Fruit fly (Drosophila melanogaster) whole organism, prepupa: ENCODE results near the gene sing.

Experiments
- Blimp-1 ChIP-seq: fragments of 200-800 bp; sonication (Bioruptor generic); optimal IDR thresholded peaks from 3 replicates; lab custom pipeline; 2017; ENCODE audit warnings: missing biosample characterization, missing genetic modification characterization, mild to moderate bottlenecking, moderate library complexity, missing genetic modification reagents
- CG10669 ChIP-seq: fragments of 200-800 bp; sonication (Bioruptor generic); optimal IDR thresholded peaks from 3 replicates; lab custom pipeline; 2018; ENCODE audit warnings: missing biosample characterization, mild to moderate bottlenecking, missing genetic modification characterization, moderate library complexity
- CG11294 ChIP-seq: fragments of 200-800 bp; sonication (Bioruptor generic); IDR thresholded peaks from 2 replicates; pipeline ENCODE4 v1.3.6; 2022; ENCODE audit warnings: missing biosample characterization, missing genetic modification characterization
- CG11762 ChIP-seq: fragments of 200-800 bp; sonication (Bioruptor generic); optimal IDR thresholded peaks from 3 replicates; lab custom pipeline; 2016; ENCODE audit warnings: missing biosample characterization, missing genetic modification characterization; ENCODE audit not compliant: insufficient read depth
- CG11902 ChIP-seq: fragments of 200-800 bp; sonication (Bioruptor generic); optimal IDR thresholded peaks from 3 replicates; lab custom pipeline; 2016; ENCODE audit warnings: missing biosample characterization, missing genetic modification characterization
- CG15336 ChIP-seq: fragments of 200-800 bp; sonication (Bioruptor generic); IDR thresholded peaks from 2 replicates; pipeline ENCODE4 v1.3.6; 2022; ENCODE audit warnings: missing biosample characterization, missing genetic modification characterization
- CG1621 ChIP-seq: fragments of 200-800 bp; sonication (Bioruptor generic); optimal IDR thresholded peaks from 3 replicates; lab custom pipeline; 2018; ENCODE audit warnings: missing biosample characterization, mild to moderate bottlenecking, missing genetic modification characterization
- CG16779 ChIP-seq: fragments of 200-800 bp; sonication (Bioruptor generic); optimal IDR thresholded peaks from 3 replicates; lab custom pipeline; 2017; ENCODE audit warnings: missing biosample characterization, mild to moderate bottlenecking, missing genetic modification characterization
- CG3032 ChIP-seq: fragments of 200-800 bp; optimal IDR thresholded peaks from 2 replicates; lab custom pipeline; 2019; ENCODE audit warnings: missing biosample characterization, mild to moderate bottlenecking, missing genetic modification characterization, moderate library complexity
- CG31627 ChIP-seq: fragments of 200-800 bp; sonication (Bioruptor generic); optimal IDR thresholded peaks from 3 replicates; lab custom pipeline; 2016; ENCODE audit warnings: missing biosample characterization, missing genetic modification characterization
- CG32006 ChIP-seq: fragments of 200-800 bp; sonication (Bioruptor generic); optimal IDR thresholded peaks from 3 replicates; lab custom pipeline; 2017; ENCODE audit warnings: missing biosample characterization, mild to moderate bottlenecking, missing genetic modification characterization
- CG34406 ChIP-seq: fragments of 200-800 bp; sonication (Bioruptor generic); optimal IDR thresholded peaks from 3 replicates; lab custom pipeline; 2016; ENCODE audit warnings: missing biosample characterization, missing genetic modification characterization
- CG3919 ChIP-seq: fragments of 200-800 bp; sonication (Bioruptor generic); optimal IDR thresholded peaks from 3 replicates; lab custom pipeline; 2016; ENCODE audit warnings: missing biosample characterization, missing genetic modification characterization
- CG4318 ChIP-seq: fragments of 200-800 bp; sonication (Bioruptor generic); optimal IDR thresholded peaks from 3 replicates; lab custom pipeline; 2017; ENCODE audit warnings: missing biosample characterization, mild to moderate bottlenecking, missing genetic modification characterization
- CG6163 ChIP-seq: fragments of 200-800 bp; sonication (Bioruptor generic); IDR thresholded peaks from 3 replicates; pipeline ENCODE4 v1.3.6; 2022; ENCODE audit warnings: missing biosample characterization, missing genetic modification characterization
- CG6276 ChIP-seq: fragments of 200-800 bp; sonication (Bioruptor generic); optimal IDR thresholded peaks from 2 replicates; lab custom pipeline; 2017; ENCODE audit warnings: missing biosample characterization, mild to moderate bottlenecking, missing genetic modification characterization
- CG6792 ChIP-seq: fragments of 200-800 bp; sonication (Bioruptor generic); optimal IDR thresholded peaks from 3 replicates; lab custom pipeline; 2016; ENCODE audit warnings: missing biosample characterization, missing genetic modification characterization
- CG6808 ChIP-seq: fragments of 200-800 bp; sonication (Bioruptor generic); optimal IDR thresholded peaks from 3 replicates; lab custom pipeline; 2017; ENCODE audit warnings: missing biosample characterization, missing genetic modification characterization, mild to moderate bottlenecking, moderate library complexity, missing genetic modification reagents
- CG6854 ChIP-seq: fragments of 200-800 bp; sonication (Bioruptor generic); optimal IDR thresholded peaks from 2 replicates; lab custom pipeline; 2017; ENCODE audit warnings: missing biosample characterization, mild to moderate bottlenecking, missing genetic modification characterization
- CG7368 ChIP-seq: fragments of 200-800 bp; sonication (Bioruptor generic); optimal IDR thresholded peaks from 3 replicates; lab custom pipeline; 2016; ENCODE audit warnings: missing biosample characterization, missing genetic modification characterization
- CG8119 ChIP-seq: fragments of 200-800 bp; sonication (Bioruptor generic); IDR thresholded peaks from 3 replicates; pipeline ENCODE4 v1.3.6; 2022; ENCODE audit warnings: missing biosample characterization, missing genetic modification characterization
- CG8632 ChIP-seq: fragments of 200-800 bp; sonication (Bioruptor generic); optimal IDR thresholded peaks from 3 replicates; lab custom pipeline; 2016; ENCODE audit warnings: missing biosample characterization, missing genetic modification characterization
- CG9139 ChIP-seq: fragments of 200-800 bp; sonication (Bioruptor generic); optimal IDR thresholded peaks from 3 replicates; lab custom pipeline; 2017; ENCODE audit warnings: missing biosample characterization, mild to moderate bottlenecking, missing genetic modification characterization
- Eip75B ChIP-seq: fragments of 200-800 bp; sonication (Bioruptor generic); optimal IDR thresholded peaks from 3 replicates; lab custom pipeline; 2016; ENCODE audit warnings: missing biosample characterization, missing genetic modification characterization
- Eip78C ChIP-seq: fragments of 200-800 bp; sonication (Bioruptor generic); peaks from one replicate; lab custom pipeline; 2016; ENCODE audit warnings: missing biosample characterization, missing genetic modification characterization
- Ets21C ChIP-seq: fragments of 200-800 bp; sonication (Bioruptor generic); optimal IDR thresholded peaks from 3 replicates; lab custom pipeline; 2016; ENCODE audit warnings: missing biosample characterization, missing genetic modification characterization
- Ets96B ChIP-seq: fragments of 200-800 bp; optimal IDR thresholded peaks from 2 replicates; lab custom pipeline; 2019; ENCODE audit warnings: missing biosample characterization, mild to moderate bottlenecking, missing genetic modification characterization, moderate library complexity
- Hr39 ChIP-seq: fragments of 200-800 bp; sonication (Bioruptor generic); optimal IDR thresholded peaks from 2 replicates; lab custom pipeline; 2016; ENCODE audit warnings: missing biosample characterization, missing genetic modification characterization
- OdsH ChIP-seq: fragments of 200-800 bp; sonication (Bioruptor generic); optimal IDR thresholded peaks from 3 replicates; lab custom pipeline; 2016; ENCODE audit warnings: missing biosample characterization, missing genetic modification characterization
- Smox ChIP-seq: fragments of 200-800 bp; sonication (Bioruptor generic); optimal IDR thresholded peaks from 3 replicates; lab custom pipeline; 2016; ENCODE audit warnings: missing biosample characterization, missing genetic modification characterization
- Sox14 ChIP-seq: fragments of 200-800 bp; sonication (Bioruptor generic); optimal IDR thresholded peaks from 3 replicates; lab custom pipeline; 2016; ENCODE audit warnings: missing biosample characterization, missing genetic modification characterization
- Sox15 ChIP-seq: fragments of 200-800 bp; sonication (Bioruptor generic); optimal IDR thresholded peaks from 3 replicates; lab custom pipeline; 2016; ENCODE audit warnings: missing biosample characterization, missing genetic modification characterization
- acj6 ChIP-seq: fragments of 200-800 bp; sonication (Bioruptor generic); optimal IDR thresholded peaks from 3 replicates; lab custom pipeline; 2016; ENCODE audit warnings: missing biosample characterization, missing genetic modification characterization
- cyc ChIP-seq: fragments of 200-800 bp; sonication (Bioruptor generic); optimal IDR thresholded peaks from 3 replicates; lab custom pipeline; 2016; ENCODE audit warnings: missing biosample characterization, missing genetic modification characterization
- dac ChIP-seq: fragments of 200-800 bp; sonication (Bioruptor generic); optimal IDR thresholded peaks from 2 replicates; lab custom pipeline; 2017; ENCODE audit warnings: missing biosample characterization, mild to moderate bottlenecking, missing genetic modification characterization
- dsx ChIP-seq: fragments of 200-800 bp; optimal IDR thresholded peaks from 3 replicates; lab custom pipeline; 2019; ENCODE audit warnings: missing biosample characterization, mild to moderate bottlenecking, missing genetic modification characterization, moderate library complexity; ENCODE audit not compliant: poor library complexity, severe bottlenecking
- eg ChIP-seq: fragments of 200-800 bp; sonication (Bioruptor generic); IDR thresholded peaks from 3 replicates; pipeline ENCODE4 v1.3.6; 2022; ENCODE audit warnings: missing biosample characterization, missing genetic modification characterization
- fd85E ChIP-seq: fragments of 200-800 bp; sonication (Bioruptor generic); optimal IDR thresholded peaks from 3 replicates; lab custom pipeline; 2016; ENCODE audit warnings: missing biosample characterization, missing genetic modification characterization
- fkh ChIP-seq: fragments of 200-800 bp; sonication (Bioruptor generic); optimal IDR thresholded peaks from 3 replicates; lab custom pipeline; 2017; ENCODE audit warnings: missing biosample characterization, mild to moderate bottlenecking, missing genetic modification characterization, moderate library complexity
- lz ChIP-seq: fragments of 200-800 bp; sonication (Bioruptor generic); optimal IDR thresholded peaks from 3 replicates; lab custom pipeline; 2016; ENCODE audit warnings: missing biosample characterization, missing genetic modification characterization
- pdm3 ChIP-seq: fragments of 200-800 bp; sonication (Bioruptor generic); optimal IDR thresholded peaks from 3 replicates; lab custom pipeline; 2016; ENCODE audit warnings: missing biosample characterization, missing genetic modification characterization
- salr ChIP-seq, 2 experiments: fragments of 200-800 bp; sonication (Bioruptor generic); optimal IDR thresholded peaks; 3 replicates each; lab custom pipeline; 2016 to 2018; ENCODE audit warnings: missing biosample characterization in 2 of 2, missing genetic modification characterization in 2 of 2, mild to moderate bottlenecking in 1 of 2
- spab ChIP-seq: fragments of 200-800 bp; sonication (Bioruptor generic); optimal IDR thresholded peaks from 2 replicates; lab custom pipeline; 2017; ENCODE audit warnings: missing biosample characterization, mild to moderate bottlenecking, missing genetic modification characterization, missing genetic modification reagents
- ss ChIP-seq, 2 experiments: fragments of 200-800 bp; sonication (Bioruptor generic); optimal IDR thresholded peaks; 2 replicates in 1 of 2; 3 replicates in 1 of 2; lab custom pipeline; 2017 to 2018; ENCODE audit warnings: mild to moderate bottlenecking in 2 of 2, missing biosample characterization in 2 of 2, missing genetic modification characterization in 2 of 2, moderate library complexity in 1 of 2
- topi ChIP-seq: fragments of 200-800 bp; sonication (Bioruptor generic); optimal IDR thresholded peaks from 3 replicates; lab custom pipeline; 2016; ENCODE audit warnings: missing biosample characterization, missing genetic modification characterization

The sing gene

dm6 chrX:16637106-16637590, 41.9 kb upstream of the sing start, which contains the start of gene Rok:
Gene Rok, minus strand, starts transcription at chrX:16637414.
- 0 out of 3 replicates have a peak, but pooled peaks have one; percentile 31 for TF ChIP-seq CG6163 (GFP tag; lab: Robert Waterston, UW)
- TF ChIP-seq salr (GFP tag; optimal IDR thresholded peaks at IDR 0.05; lab: Kevin White, UChicago): no peak
- TF ChIP-seq CG6808 (GFP tag; lab: Kevin White, UChicago): peak; percentile 8
- TF ChIP-seq CG4318 (GFP tag; lab: Kevin White, UChicago): no peak
- TF ChIP-seq fkh (GFP tag; lab: Kevin White, UChicago): peak; percentile 51
- no peak for TF ChIP-seq Sox15 (GFP tag; lab: Kevin White, UChicago)
- no peak for TF ChIP-seq Smox (GFP tag; lab: Kevin White, UChicago)
- no peak for TF ChIP-seq CG6854
- no peak for TF ChIP-seq CG8632 (GFP tag; lab: Kevin White, UChicago)
- TF ChIP-seq ss (GFP tag; optimal IDR thresholded peaks at IDR 0.05; lab: Kevin White, UChicago): no peak
- TF ChIP-seq CG1621: no peak
- TF ChIP-seq Eip78C (GFP tag; lab: Kevin White, UChicago): no peak
- no peak for TF ChIP-seq dac (GFP tag; lab: Kevin White, UChicago)
- TF ChIP-seq topi: no peak
- no peak for TF ChIP-seq CG9139
- TF ChIP-seq, all 60 proteins: peak for 3

- TF ChIP-seq CG6163 (GFP tag; lab: Robert Waterston, UW) (peak; percentile 83), dsx (GFP tag; lab: Kevin White, UChicago) (peak; percentile 48), CG32006 (GFP tag; lab: Kevin White, UChicago) (peak; percentile 32), spab (peak; percentile 41), OdsH (GFP tag; lab: Kevin White, UChicago) (peak; percentile 50), CG8119 (GFP tag; lab: Robert Waterston, UW) (no peak), Ets21C (peak; percentile 3), Eip75B (GFP tag; lab: Kevin White, UChicago) (peak; percentile 52), CG4318 (GFP tag; lab: Kevin White, UChicago) (no peak), fd85E (peak; percentile 58), CG1621 (peak; percentile 56), lz (GFP tag; lab: Kevin White, UChicago) (peak; percentile 71), CG16779 (tag; lab: Kevin White, UChicago) (peak; percentile 77), fkh (GFP tag; lab: Kevin White, UChicago) (no peak), Ets96B (tag; lab: Kevin White, UChicago) (peak; percentile 17), CG11762 (GFP tag; lab: Kevin White, UChicago) (peak; percentile 32), CG6808 (GFP tag; lab: Kevin White, UChicago) (peak; percentile 72), CG15336 (GFP tag; lab: Robert Waterston, UW) (0 out of 2 replicates have a peak, but pooled peaks have one; percentile 22), CG3919 (peak; percentile 76), CG31627 (GFP tag; lab: Kevin White, UChicago) (peak; percentile 1), Smox (GFP tag; lab: Kevin White, UChicago) (peak; percentile 61), CG6276 (GFP tag; lab: Kevin White, UChicago) (peak; percentile 43), CG11902 (no peak), eg (GFP tag; lab: Robert Waterston, UW) (peak; percentile 73), Hr39 (GFP tag; lab: Kevin White, UChicago) (peak; percentile 23), ss (GFP tag; optimal IDR thresholded peaks at IDR 0.05; lab: Kevin White, UChicago) (peak; percentile 82 to 85), Sox14 (GFP tag; lab: Kevin White, UChicago) (peak; percentile 9), cyc (peak; percentile 50), CG6792 (GFP tag; lab: Kevin White, UChicago) (no peak), salr (GFP tag; optimal IDR thresholded peaks at IDR 0.05; lab: Kevin White, UChicago) (peak; percentile 12 to 78), Blimp-1 (GFP tag; lab: Kevin White, UChicago) (peak; percentile 74), Eip78C (GFP tag; lab: Kevin White, UChicago) (peak; percentile 89), CG3032 (tag; lab: Kevin White, UChicago) (peak; percentile 14), CG8632 (GFP tag; lab: Kevin White, UChicago) (peak; percentile 56), CG10669 (GFP tag; lab: Kevin White, UChicago) (peak; percentile 74), CG9139 (peak; percentile 82), CG34406 (GFP tag; lab: Kevin White, UChicago) (peak; percentile 67), CG11294 (no peak), acj6 (GFP tag; lab: Kevin White, UChicago) (peak; percentile 41), pdm3 (peak; percentile 58), CG7368 (GFP tag; lab: Kevin White, UChicago) (peak; percentile 73)
These were observed 41.3 kb upstream of the sing start, which contains the start of gene RpS19a for dm6 chrX:16637594-16638485. Gene RpS19a, plus strand, starts transcription at chrX:16637894.
